Worm (Caenorhabditis elegans) whole organism, late embryonic: ENCODE results near the gene K01A2.6.

Source experiments
- C08G9.2 ChIP-seq: sonication (generic microtip); optimal IDR thresholded peaks from 2 replicates; lab custom pipeline; 2016; ENCODE audit warnings: mild to moderate bottlenecking, missing genetic modification characterization, moderate library complexity, missing compliant biosample characterization
- F13H6.1 ChIP-seq: sonication (generic microtip); optimal IDR thresholded peaks from 2 replicates; lab custom pipeline; 2016; ENCODE audit warnings: missing genetic modification characterization, missing compliant biosample characterization
- T23F11.4 ChIP-seq: fragments of 200-800 bp; sonication (Bioruptor generic); optimal IDR thresholded peaks from 2 replicates; lab custom pipeline; 2018; ENCODE audit warnings: mild to moderate bottlenecking, missing genetic modification characterization, missing compliant biosample characterization
- ceh-45 ChIP-seq: fragments of 200-800 bp; sonication (Bioruptor generic); IDR thresholded peaks from 2 replicates; pipeline ENCODE4 v1.3.6; 2022; ENCODE audit warnings: missing genetic modification reagents, missing genetic modification characterization, missing compliant biosample characterization
- dve-1 ChIP-seq: sonication (generic microtip); optimal IDR thresholded peaks from 2 replicates; lab custom pipeline; 2017; ENCODE audit warnings: antibody characterized with exemption, mild to moderate bottlenecking, missing genetic modification characterization, missing compliant biosample characterization
- ets-4 ChIP-seq: sonication (generic microtip); optimal IDR thresholded peaks from 2 replicates; lab custom pipeline; 2016; ENCODE audit warnings: missing genetic modification characterization, missing compliant biosample characterization
- gmeb-2 ChIP-seq: sonication (generic microtip); optimal IDR thresholded peaks from 2 replicates; lab custom pipeline; 2016; ENCODE audit warnings: missing genetic modification characterization, inconsistent platforms, missing compliant biosample characterization
- hlh-15 ChIP-seq: sonication (generic microtip); optimal IDR thresholded peaks from 2 replicates; lab custom pipeline; 2016; ENCODE audit warnings: missing genetic modification characterization, missing compliant biosample characterization
- hlh-6 ChIP-seq: sonication (generic microtip); optimal IDR thresholded peaks from 2 replicates; lab custom pipeline; 2016; ENCODE audit warnings: missing genotype, missing genetic modification characterization, missing compliant biosample characterization
- lin-11 ChIP-seq: fragments of 200-800 bp; sonication (Bioruptor generic); optimal IDR thresholded peaks from 2 replicates; lab custom pipeline; 2018; ENCODE audit warnings: mild to moderate bottlenecking, missing genetic modification characterization, missing compliant biosample characterization
- nhr-11 ChIP-seq: fragments of 150-350 bp; optimal IDR thresholded peaks from 2 replicates; lab custom pipeline; 2014; ENCODE audit warnings: missing biosample characterization, missing genetic modification characterization
- pqm-1 ChIP-seq: sonication (generic microtip); optimal IDR thresholded peaks from 2 replicates; lab custom pipeline; 2016; ENCODE audit warnings: missing genetic modification characterization, missing compliant biosample characterization
- sox-4 ChIP-seq: sonication (generic microtip); optimal IDR thresholded peaks from 2 replicates; lab custom pipeline; 2017; ENCODE audit warnings: mild to moderate bottlenecking, missing genetic modification characterization, inconsistent platforms, missing compliant biosample characterization

ce11 chrII:325639-326350 lies 26.0 kb downstream of the K01A2.6 start, which contains the start of gene sgcb-1:
- TF ChIP-seq hlh-15 (tag; lab: Kevin White, UChicago) = no peak
- TF ChIP-seq lin-11 (tag; lab: Kevin White, UChicago) = no peak
- TF ChIP-seq nhr-11 (tag; lab: Kevin White, UChicago) = no peak
- TF ChIP-seq pqm-1 (tag; lab: Kevin White, UChicago) = no peak
- no peak for TF ChIP-seq T23F11.4 (GFP tag; lab: Kevin White, UChicago)
- no peak for TF ChIP-seq ets-4 (tag; lab: Kevin White, UChicago)
- no peak for TF ChIP-seq gmeb-2 (tag; lab: Kevin White, UChicago)
- TF ChIP-seq F13H6.1 (tag; lab: Kevin White, UChicago) = no peak
- no peak for TF ChIP-seq dve-1 (tag; lab: Kevin White, UChicago)
- TF ChIP-seq sox-4 (tag; lab: Kevin White, UChicago) = no peak
- no peak for TF ChIP-seq C08G9.2 (tag; lab: Kevin White, UChicago)
- no peak for TF ChIP-seq ceh-45
- TF ChIP-seq hlh-6 = no peak
